Worm (Caenorhabditis elegans) whole organism, late embryonic: ENCODE measurements around the gene irld-32.

Source experiments
- C38D4.7 ChIP-seq: fragments of 200-800 bp; sonication (Bioruptor generic); optimal IDR thresholded peaks from 2 replicates; lab custom pipeline; 2018; ENCODE audit warnings: mild to moderate bottlenecking, missing genetic modification characterization, moderate library complexity, missing compliant biosample characterization
- F13H6.1 ChIP-seq: sonication (generic microtip); optimal IDR thresholded peaks from 2 replicates; lab custom pipeline; 2016; ENCODE audit warnings: missing genetic modification characterization, missing compliant biosample characterization
- ceh-18 ChIP-seq: sonication (generic microtip); optimal IDR thresholded peaks from 2 replicates; lab custom pipeline; 2016; ENCODE audit warnings: missing genetic modification characterization, missing compliant biosample characterization
- ceh-22 ChIP-seq: sonication (generic microtip); optimal IDR thresholded peaks from 2 replicates; lab custom pipeline; 2017; ENCODE audit warnings: missing biosample characterization, missing genetic modification characterization
- ceh-24 ChIP-seq: sonication (generic microtip); optimal IDR thresholded peaks from 2 replicates; lab custom pipeline; 2016; ENCODE audit warnings: mild to moderate bottlenecking, missing genetic modification characterization, missing compliant biosample characterization
- dmd-4 ChIP-seq: sonication (generic microtip); optimal IDR thresholded peaks from 2 replicates; lab custom pipeline; 2016; ENCODE audit warnings: borderline replicate concordance, missing genetic modification characterization, missing compliant biosample characterization
- elt-2 ChIP-seq: sonication (generic microtip); optimal IDR thresholded peaks from 2 replicates; lab custom pipeline; 2016; ENCODE audit warnings: missing genetic modification reagents, missing genetic modification characterization, missing compliant biosample characterization
- fax-1 ChIP-seq: sonication (generic microtip); optimal IDR thresholded peaks from 2 replicates; lab custom pipeline; 2016; ENCODE audit warnings: missing genotype, missing genetic modification characterization, missing compliant biosample characterization
- hlh-15 ChIP-seq: sonication (generic microtip); optimal IDR thresholded peaks from 2 replicates; lab custom pipeline; 2016; ENCODE audit warnings: missing genetic modification characterization, missing compliant biosample characterization
- nhr-232 ChIP-seq: sonication (generic microtip); optimal IDR thresholded peaks from 2 replicates; lab custom pipeline; 2016; ENCODE audit warnings: missing genetic modification characterization, missing compliant biosample characterization
- sdc-2 ChIP-seq: sonication (generic microtip); optimal IDR thresholded peaks from 2 replicates; lab custom pipeline; 2016; ENCODE audit warnings: missing genotype, missing genetic modification characterization, missing compliant biosample characterization
- tbx-7 ChIP-seq: sonication (generic microtip); optimal IDR thresholded peaks from 2 replicates; lab custom pipeline; 2016; ENCODE audit warnings: missing genotype, missing genetic modification characterization, missing compliant biosample characterization

- no peak for TF ChIP-seq F13H6.1 (tag; lab: Kevin White, UChicago)
- TF ChIP-seq dmd-4 = no peak
- TF ChIP-seq nhr-232 = no peak
- no peak for TF ChIP-seq elt-2 (tag; lab: Kevin White, UChicago)
- TF ChIP-seq sdc-2 = no peak
- TF ChIP-seq ceh-18 (tag; lab: Kevin White, UChicago) = no peak
- no peak for TF ChIP-seq C38D4.7
- no peak for TF ChIP-seq hlh-15
- TF ChIP-seq tbx-7 (tag; lab: Kevin White, UChicago) = no peak
- TF ChIP-seq ceh-24 (tag; lab: Kevin White, UChicago) = no peak
- no peak for TF ChIP-seq ceh-22 (tag; lab: Kevin White, UChicago)
- no peak for TF ChIP-seq fax-1
Measured at ce11 chrV:2285107-2285506, 46.6 kb upstream of the irld-32 start, which contains the start of gene nhr-227.
